Worm (Caenorhabditis elegans) whole organism, L3 larva: Measurements from ENCODE around the gene F09D12.2.

Experiments used
- R02D3.7 ChIP-seq: fragments of 150-350 bp; optimal IDR thresholded peaks from 2 replicates; lab custom pipeline; 2014; ENCODE audit warnings: missing biosample characterization, missing genetic modification characterization
- ZK546.5 ChIP-seq: sonication (generic microtip); optimal IDR thresholded peaks from 2 replicates; lab custom pipeline; 2017; ENCODE audit warnings: missing biosample characterization, missing genetic modification characterization
- ama-1 ChIP-seq: fragments of 150-350 bp; optimal IDR thresholded peaks from 2 replicates; lab custom pipeline; 2018
- ceh-28 ChIP-seq: fragments of 150-350 bp; optimal IDR thresholded peaks from 2 replicates; lab custom pipeline; 2014; ENCODE audit warnings: missing biosample characterization, missing genetic modification reagents, missing genetic modification characterization
- ceh-82 ChIP-seq: fragments of 150-350 bp; optimal IDR thresholded peaks from 2 replicates; lab custom pipeline; 2014; ENCODE audit warnings: missing biosample characterization, missing genetic modification characterization
- ceh-9 ChIP-seq: sonication (generic microtip); optimal IDR thresholded peaks from 2 replicates; lab custom pipeline; 2018; ENCODE audit warnings: missing biosample characterization, missing genetic modification characterization
- daf-12 ChIP-seq: fragments of 150-350 bp; optimal IDR thresholded peaks from 2 replicates; lab custom pipeline; 2014; ENCODE audit warnings: missing biosample characterization, missing genetic modification reagents, missing genetic modification characterization
- egl-27 ChIP-seq: sonication (generic microtip); optimal IDR thresholded peaks from 4 replicates; lab custom pipeline; 2017; ENCODE audit warnings: missing biosample characterization, missing genetic modification reagents, missing genetic modification characterization
- egl-5 ChIP-seq: fragments of 150-350 bp; optimal IDR thresholded peaks from 2 replicates; lab custom pipeline; 2017; ENCODE audit warnings: missing biosample characterization, missing genetic modification reagents, missing genetic modification characterization, inconsistent platforms
- elt-1 ChIP-seq: fragments of 150-350 bp; optimal IDR thresholded peaks from 2 replicates; lab custom pipeline; 2014; ENCODE audit warnings: missing biosample characterization, missing genetic modification characterization
- elt-2 ChIP-seq: sonication (generic microtip); optimal IDR thresholded peaks from 2 replicates; lab custom pipeline; 2016; ENCODE audit warnings: missing genetic modification reagents, mild to moderate bottlenecking, missing genetic modification characterization, missing compliant biosample characterization
- elt-3 ChIP-seq, 3 experiments: fragments of 150-350 bp in 1 of 3; sonication (generic microtip) in 2 of 3; optimal IDR thresholded peaks; 2 replicates in 2 of 3; 4 replicates in 1 of 3; lab custom pipeline; 2014 to 2017; ENCODE audit warnings: missing biosample characterization in 3 of 3, missing genetic modification characterization in 3 of 3
- eor-1 ChIP-seq, 2 experiments: fragments of 150-350 bp; optimal IDR thresholded peaks; 2 replicates each; lab custom pipeline; 2014 to 2018; ENCODE audit warnings: missing biosample characterization in 2 of 2, missing genetic modification characterization in 2 of 2
- fkh-2 ChIP-seq: fragments of 150-350 bp; optimal IDR thresholded peaks from 2 replicates; lab custom pipeline; 2014; ENCODE audit warnings: missing biosample characterization, missing genetic modification reagents, missing genetic modification characterization
- hmg-11 ChIP-seq: sonication (generic microtip); optimal IDR thresholded peaks from 2 replicates; lab custom pipeline; 2016; ENCODE audit warnings: missing genetic modification characterization, missing compliant biosample characterization
- jun-1 ChIP-seq: fragments of 150-350 bp; optimal IDR thresholded peaks from 2 replicates; lab custom pipeline; 2014; ENCODE audit warnings: missing biosample characterization, missing genetic modification reagents, missing genetic modification characterization
- lsy-12 ChIP-seq: sonication (generic microtip); optimal IDR thresholded peaks from 2 replicates; lab custom pipeline; 2016; ENCODE audit warnings: mild to moderate bottlenecking, missing genetic modification characterization, missing compliant biosample characterization
- nfya-1 ChIP-seq: sonication (generic microtip); optimal IDR thresholded peaks from 2 replicates; lab custom pipeline; 2017; ENCODE audit warnings: missing genetic modification characterization, mild to moderate bottlenecking, missing compliant biosample characterization, antibody characterized with exemption, moderate library complexity; ENCODE audit not compliant: insufficient read depth
- nhr-11 ChIP-seq: fragments of 150-350 bp; optimal IDR thresholded peaks from 2 replicates; lab custom pipeline; 2014; ENCODE audit warnings: missing biosample characterization, missing genetic modification characterization
- nhr-12 ChIP-seq: fragments of 150-350 bp; optimal IDR thresholded peaks from 2 replicates; lab custom pipeline; 2014; ENCODE audit warnings: missing biosample characterization, missing genetic modification characterization
- nhr-28 ChIP-seq: fragments of 150-350 bp; optimal IDR thresholded peaks from 2 replicates; lab custom pipeline; 2014; ENCODE audit warnings: missing biosample characterization, missing genetic modification characterization
- nhr-43 ChIP-seq: sonication (generic microtip); optimal IDR thresholded peaks from 2 replicates; lab custom pipeline; 2016; ENCODE audit warnings: mild to moderate bottlenecking, missing genetic modification characterization, missing compliant biosample characterization; ENCODE audit not compliant: poor library complexity, severe bottlenecking
- nhr-67 ChIP-seq: fragments of 150-350 bp; optimal IDR thresholded peaks from 2 replicates; lab custom pipeline; 2014; ENCODE audit warnings: missing biosample characterization, missing genetic modification characterization
- nhr-76 ChIP-seq: fragments of 150-350 bp; sonication (generic microtip); optimal IDR thresholded peaks from 5 replicates; lab custom pipeline; 2014; ENCODE audit warnings: missing biosample characterization, missing genetic modification characterization
- nhr-77 ChIP-seq: fragments of 150-350 bp; optimal IDR thresholded peaks from 2 replicates; lab custom pipeline; 2014; ENCODE audit warnings: missing biosample characterization, missing genetic modification characterization
- pha-4 ChIP-seq: fragments of 150-350 bp; optimal IDR thresholded peaks from 2 replicates; lab custom pipeline; 2014; ENCODE audit warnings: missing biosample characterization, missing genetic modification reagents, missing genetic modification characterization
- sea-2 ChIP-seq: fragments of 150-350 bp; sonication (generic microtip); optimal IDR thresholded peaks from 4 replicates; lab custom pipeline; 2014; ENCODE audit warnings: missing biosample characterization, missing genetic modification reagents, missing genetic modification characterization
- snpc-4 ChIP-seq: fragments of 150-350 bp; optimal IDR thresholded peaks from 2 replicates; lab custom pipeline; 2014; ENCODE audit warnings: missing biosample characterization, missing genetic modification characterization
- unc-39 ChIP-seq: sonication (generic microtip); optimal IDR thresholded peaks from 4 replicates; lab custom pipeline; 2017; ENCODE audit warnings: missing biosample characterization, missing genetic modification characterization
- unc-62 ChIP-seq: fragments of 150-350 bp; sonication (generic microtip); optimal IDR thresholded peaks from 4 replicates; lab custom pipeline; 2014; ENCODE audit warnings: missing biosample characterization, missing genetic modification reagents, missing genetic modification characterization
- ztf-11 ChIP-seq: fragments of 150-350 bp; optimal IDR thresholded peaks from 2 replicates; lab custom pipeline; 2014; ENCODE audit warnings: missing biosample characterization, missing genetic modification characterization
- ztf-4 ChIP-seq: fragments of 150-350 bp; optimal IDR thresholded peaks from 2 replicates; lab custom pipeline; 2014; ENCODE audit warnings: missing biosample characterization, missing genetic modification characterization

Gene F09D12.2

DNA sequence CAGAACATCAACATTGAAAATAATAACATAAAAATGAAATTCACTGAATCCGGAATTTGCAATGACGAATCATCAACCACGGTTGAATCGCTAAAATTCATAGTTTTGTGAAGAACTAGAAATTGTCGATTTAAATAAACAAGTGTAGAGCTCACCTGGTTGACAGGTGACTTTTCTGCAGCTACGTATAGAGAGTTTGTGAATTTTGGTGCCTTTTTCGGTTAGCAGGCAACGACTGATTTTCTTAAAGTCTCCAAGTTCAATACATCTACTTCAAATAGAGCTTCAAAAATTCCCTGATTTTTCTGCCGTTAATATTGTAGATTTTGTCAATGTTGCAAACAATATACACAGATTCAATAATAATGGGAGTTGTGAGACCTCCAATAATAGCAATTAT is 33.1 kb upstream of the F09D12.2 start, which contains the start of gene srz-69:
Gene srz-69, minus strand, starts transcription at position 101 of the 400 bp plus-strand sequence.
- TF ChIP-seq ceh-82 (tag; lab: Kevin White, UChicago) (no peak), elt-3 (tag; optimal IDR thresholded peaks at IDR 0.05; lab: Kevin White, UChicago) (no peak), nfya-1 (tag; lab: Kevin White, UChicago) (no peak), elt-2 (tag; lab: Kevin White, UChicago) (no peak), egl-5 (tag; lab: Kevin White, UChicago) (no peak), ztf-11 (no peak)

DNA sequence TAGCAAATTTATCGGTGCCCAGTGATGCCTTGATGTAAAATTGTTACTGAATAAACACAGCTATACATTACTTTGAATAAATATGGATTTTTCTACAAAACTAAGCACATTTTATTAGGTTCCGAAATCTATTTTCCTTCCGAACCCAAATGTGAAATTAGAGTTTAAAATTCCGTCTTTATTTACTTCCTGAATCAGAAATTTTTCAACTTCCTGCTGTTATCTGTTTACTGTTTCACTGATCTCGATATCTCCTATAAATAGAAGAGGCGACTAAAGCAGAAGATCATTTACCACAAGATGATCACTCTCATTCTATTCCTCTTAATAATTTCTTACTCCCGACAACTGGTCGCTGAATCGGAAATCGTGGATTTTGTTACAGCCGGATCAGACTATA is 25.7 kb upstream of the F09D12.2 start, which contains the start of gene F58E2.2:
Gene F58E2.2, plus strand, starts transcription at position 301 of the 400 bp plus-strand sequence.
- TF ChIP-seq elt-1 (tag; lab: Kevin White, UChicago) = no peak
- TF ChIP-seq snpc-4 (tag; lab: Kevin White, UChicago) = no peak
- no peak for TF ChIP-seq pha-4
- TF ChIP-seq sea-2 (GFP tag; lab: Kevin White, UChicago) = no peak
- no peak for TF ChIP-seq elt-2 (tag; lab: Kevin White, UChicago)
- no peak for TF ChIP-seq nfya-1 (tag; lab: Kevin White, UChicago)
- no peak for TF ChIP-seq unc-39 (tag; lab: Kevin White, UChicago)
- TF ChIP-seq jun-1 (tag; lab: Kevin White, UChicago) = no peak
- TF ChIP-seq nhr-11 (tag; lab: Kevin White, UChicago) = no peak

DNA sequence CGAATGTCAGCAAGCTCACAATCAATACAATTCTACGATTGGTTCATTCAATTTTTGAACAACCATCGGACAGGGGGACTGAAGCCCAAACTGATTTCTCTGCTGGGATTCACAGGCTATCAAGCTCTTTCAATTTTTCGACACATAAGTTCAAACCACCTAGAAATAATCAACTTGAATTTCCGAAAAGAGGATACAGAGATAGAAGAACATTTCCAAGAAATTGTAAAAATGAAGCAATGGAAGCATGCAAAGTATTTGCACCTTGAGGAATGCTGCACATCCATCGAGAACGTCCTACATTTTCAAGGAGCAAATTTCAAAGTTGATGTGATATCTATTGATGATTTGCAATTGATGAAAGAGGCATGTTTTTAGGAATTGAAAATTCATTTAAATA is 23.8 kb upstream of the F09D12.2 start:
- no peak for TF ChIP-seq nhr-77 (tag; lab: Kevin White, UChicago)
- no peak for TF ChIP-seq lsy-12 (tag; lab: Kevin White, UChicago)
- TF ChIP-seq ceh-28 (tag; lab: Kevin White, UChicago) = no peak
- TF ChIP-seq elt-2 (tag; lab: Kevin White, UChicago) = no peak
- no peak for TF ChIP-seq nhr-43 (tag; lab: Kevin White, UChicago)
- TF ChIP-seq unc-39 (tag; lab: Kevin White, UChicago) = no peak
- TF ChIP-seq ceh-9 (tag; lab: Kevin White, UChicago) = no peak
- TF ChIP-seq R02D3.7 (tag; lab: Kevin White, UChicago) = no peak
- TF ChIP-seq elt-3 (tag; optimal IDR thresholded peaks at IDR 0.05; lab: Kevin White, UChicago) = no peak
- no peak for TF ChIP-seq eor-1 (tag; optimal IDR thresholded peaks at IDR 0.05; lab: Kevin White, UChicago)
- no peak for TF ChIP-seq egl-27 (tag; lab: Kevin White, UChicago)
- no peak for TF ChIP-seq nfya-1 (tag; lab: Kevin White, UChicago)
- no peak for TF ChIP-seq nhr-76 (tag; lab: Kevin White, UChicago)
- no peak for TF ChIP-seq ama-1
- no peak for TF ChIP-seq ztf-4
- no peak for TF ChIP-seq hmg-11 (tag; lab: Kevin White, UChicago)
- TF ChIP-seq nhr-67 = no peak
- TF ChIP-seq nhr-11 (tag; lab: Kevin White, UChicago) = no peak

DNA sequence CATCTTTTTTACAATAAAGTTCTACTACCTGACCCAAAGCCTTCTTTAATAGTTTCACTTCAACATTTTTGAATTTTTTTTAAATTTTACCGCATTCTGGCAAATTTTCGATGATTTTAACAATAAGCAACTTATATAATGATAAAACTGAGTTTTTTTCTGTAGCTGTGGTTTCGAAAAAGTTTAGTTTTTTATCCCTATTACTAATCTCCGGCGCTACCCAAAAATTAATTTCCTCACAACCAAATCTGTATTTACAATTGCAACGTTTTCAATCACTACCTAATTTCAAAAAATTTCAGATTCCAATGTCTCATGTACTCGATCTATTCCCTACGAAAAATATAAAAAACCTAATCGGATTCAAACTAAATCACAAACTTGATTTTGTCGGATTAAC is 23.1 kb upstream of the F09D12.2 start, which contains the start of gene F58E2.3:
Gene F58E2.3, plus strand, starts transcription at position 301 of the 400 bp plus-strand sequence.
- TF ChIP-seq nfya-1 (tag; lab: Kevin White, UChicago) (no peak), egl-5 (tag; lab: Kevin White, UChicago) (no peak), nhr-77 (tag; lab: Kevin White, UChicago) (no peak), ama-1 (no peak), fkh-2 (tag; lab: Kevin White, UChicago) (no peak), nhr-43 (tag; lab: Kevin White, UChicago) (no peak), ztf-11 (no peak), jun-1 (tag; lab: Kevin White, UChicago) (no peak), ZK546.5 (tag; lab: Kevin White, UChicago) (no peak), ceh-9 (tag; lab: Kevin White, UChicago) (no peak), pha-4 (no peak), daf-12 (tag; lab: Kevin White, UChicago) (no peak), elt-3 (tag; optimal IDR thresholded peaks at IDR 0.05; lab: Kevin White, UChicago) (no peak), lsy-12 (tag; lab: Kevin White, UChicago) (no peak), ceh-82 (tag; lab: Kevin White, UChicago) (no peak), nhr-28 (no peak), egl-27 (tag; lab: Kevin White, UChicago) (no peak)
- TF ChIP-seq, all 47 proteins: peak for 0

DNA sequence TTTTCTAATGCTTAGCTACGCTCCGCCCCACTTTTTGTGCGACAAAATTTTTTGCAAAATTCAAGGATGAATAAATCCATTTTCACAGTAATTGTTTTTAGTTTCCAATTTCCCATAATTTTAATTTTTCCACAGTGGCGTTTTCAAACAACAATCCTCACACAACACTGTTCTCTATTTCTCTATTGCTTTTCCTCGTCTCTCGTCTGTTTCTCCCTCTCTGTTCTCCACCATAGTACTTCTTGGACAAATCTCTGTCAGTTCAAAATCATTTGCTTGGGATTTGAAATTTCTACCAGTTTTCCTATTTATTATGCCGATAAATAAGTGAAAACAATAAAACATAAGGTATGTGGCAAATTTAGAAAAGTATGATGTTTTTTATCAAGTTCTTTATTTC is 19.3 kb upstream of the F09D12.2 start, which contains the start of gene F58E2.4:
Gene F58E2.4, plus strand, starts transcription at position 134 of the 400 bp plus-strand sequence.
- no peak for TF ChIP-seq nhr-12 (tag; lab: Kevin White, UChicago)
- TF ChIP-seq unc-62 = no peak
- no peak for TF ChIP-seq ZK546.5 (tag; lab: Kevin White, UChicago)
